Fruit fly (Drosophila melanogaster) whole organism: ENCODE data around the gene CG31141.

Source experiments
- CG8478 ChIP-seq: fragments of >200 bp; optimal IDR thresholded peaks from 2 replicates; lab custom pipeline; 2018; ENCODE audit warnings: inconsistent platforms
- Dll ChIP-seq: fragments of >200 bp; optimal IDR thresholded peaks from 2 replicates; lab custom pipeline; 2017
- EcR ChIP-seq, 2 experiments: fragments of >200 bp; optimal IDR thresholded peaks; 2 replicates each; lab custom pipeline; 2017; ENCODE audit warnings: missing biosample characterization in 2 of 2, missing genetic modification characterization in 2 of 2, missing genetic modification reagents in 2 of 2
- pan ChIP-seq: fragments of >200 bp; optimal IDR thresholded peaks from 2 replicates; lab custom pipeline; 2017
- psq ChIP-seq: fragments of >200 bp; optimal IDR thresholded peaks from 2 replicates; lab custom pipeline; 2017
- usp ChIP-seq: fragments of >200 bp; optimal IDR thresholded peaks from 2 replicates; lab custom pipeline; 2017; ENCODE audit warnings: missing biosample characterization, missing genetic modification characterization, mixed read lengths

The CG31141 gene

dm6 chr3R:23971764-23972163 lies 48.7 kb downstream of the CG31141 start:
- TF ChIP-seq Dll (lab: Kevin White, UChicago) (no peak), EcR (GFP tag; optimal IDR thresholded peaks at IDR 0.05; lab: Kevin White, UChicago) (no peak), psq (lab: Kevin White, UChicago) (no peak), CG8478 (no peak), usp (GFP tag; lab: Kevin White, UChicago) (no peak), pan (no peak)
